Fruit fly (Drosophila melanogaster): ENCODE results near the gene CG43759.

dm6 chrX:18894146-18894545, 36.0 kb upstream of the CG43759 start, which contains the start of gene SdhBL:
- TF ChIP-seq CG8478 (optimal IDR thresholded peaks at IDR 0.05) (no peak), CTCF (optimal IDR thresholded peaks at IDR 0.05) (no peak)

Data from S2 (cell line).